Worm (Caenorhabditis elegans) whole organism, young adult: ENCODE measurements around the gene nhr-104.
"Not testable (repeated sequence)": the region's sequence is repeated elsewhere in the genome, so short reads cannot be mapped to it uniquely, and the experiment has no call there.

ENCODE experiments used
- C06A6.2 ChIP-seq: fragments of 200-800 bp; sonication (Bioruptor generic); conservative IDR thresholded peaks from 2 replicates; pipeline ENCODE4 v1.3.6; 2022; ENCODE audit warnings: missing genetic modification characterization, missing compliant biosample characterization
- C17E4.6 ChIP-seq: fragments of 200-800 bp; sonication (Bioruptor generic); IDR thresholded peaks from 2 replicates; pipeline ENCODE4 v1.3.6; 2022; ENCODE audit warnings: missing genetic modification reagents, missing genetic modification characterization, missing compliant biosample characterization
- D2030.7 ChIP-seq: fragments of 200-800 bp; sonication (Bioruptor generic); IDR thresholded peaks from 2 replicates; pipeline ENCODE4 v1.3.6; 2022; ENCODE audit warnings: missing genetic modification reagents, missing genetic modification characterization, missing compliant biosample characterization
- F10E7.11 ChIP-seq: sonication (generic microtip); optimal IDR thresholded peaks from 2 replicates; lab custom pipeline; 2017; ENCODE audit warnings: mild to moderate bottlenecking, missing genetic modification characterization, moderate library complexity, missing compliant biosample characterization
- F33H1.4 ChIP-seq: fragments of 200-800 bp; sonication (Bioruptor generic); IDR thresholded peaks from 2 replicates; pipeline ENCODE4 v1.3.6; 2022; ENCODE audit warnings: missing genetic modification reagents, missing genetic modification characterization, missing compliant biosample characterization
- F57A8.1 ChIP-seq: fragments of 200-800 bp; sonication (Bioruptor generic); optimal IDR thresholded peaks from 2 replicates; lab custom pipeline; 2018; ENCODE audit warnings: mild to moderate bottlenecking, missing genetic modification characterization, moderate library complexity, missing compliant biosample characterization
- F57C9.4 ChIP-seq: sonication (generic microtip); optimal IDR thresholded peaks from 2 replicates; lab custom pipeline; 2017; ENCODE audit warnings: mild to moderate bottlenecking, missing genetic modification characterization, missing compliant biosample characterization
- Y56A3A.18 ChIP-seq: fragments of 200-800 bp; sonication (Bioruptor generic); IDR thresholded peaks from 2 replicates; pipeline ENCODE4 v1.3.6; 2022; ENCODE audit warnings: missing genetic modification reagents, missing genetic modification characterization, missing compliant biosample characterization
- ama-1 ChIP-seq, 3 experiments: fragments of 150-350 bp in 1 of 3; sonication (generic microtip) in 2 of 3; optimal IDR thresholded peaks; 2 replicates each; lab custom pipeline; 2014 to 2018; ENCODE audit warnings: missing biosample characterization in 2 of 3, missing genetic modification characterization in 2 of 3, missing genetic modification reagents in 2 of 3
- aptf-3 ChIP-seq: fragments of 200-800 bp; sonication (Bioruptor generic); IDR thresholded peaks from 2 replicates; pipeline ENCODE4 v1.3.6; 2022; ENCODE audit warnings: missing genetic modification characterization, missing compliant biosample characterization
- atf-7 ChIP-seq: sonication (generic microtip); optimal IDR thresholded peaks from 2 replicates; lab custom pipeline; 2017; ENCODE audit warnings: mild to moderate bottlenecking, missing genetic modification characterization, missing compliant biosample characterization
- attf-5 ChIP-seq: fragments of 200-800 bp; sonication (Bioruptor generic); optimal IDR thresholded peaks from 2 replicates; lab custom pipeline; 2018; ENCODE audit warnings: mild to moderate bottlenecking, missing genetic modification characterization, missing compliant biosample characterization
- bed-1 ChIP-seq: fragments of 200-800 bp; sonication (Bioruptor generic); IDR thresholded peaks from 2 replicates; pipeline ENCODE4 v1.3.6; 2022; ENCODE audit warnings: missing genetic modification reagents, missing genetic modification characterization, missing compliant biosample characterization
- cebp-1 ChIP-seq, 2 experiments: fragments of 200-800 bp in 1 of 2; sonication (Bioruptor generic) in 1 of 2; sonication (generic microtip) in 1 of 2; IDR thresholded peaks in 1 of 2; optimal IDR thresholded peaks in 1 of 2; 2 replicates each; pipeline versions ENCODE4 v1.3.6 to Lab custom; 2017 to 2022; ENCODE audit warnings: missing compliant biosample characterization in 2 of 2, missing genetic modification characterization in 2 of 2, mild to moderate bottlenecking in 1 of 2, missing genetic modification reagents in 1 of 2, moderate library complexity in 1 of 2
- ceh-91 ChIP-seq: fragments of 200-800 bp; sonication (Bioruptor generic); IDR thresholded peaks from 2 replicates; pipeline ENCODE4 v1.3.6; 2022; ENCODE audit warnings: missing genetic modification reagents, missing genetic modification characterization, missing compliant biosample characterization
- die-1 ChIP-seq: sonication (generic microtip); optimal IDR thresholded peaks from 2 replicates; lab custom pipeline; 2016; ENCODE audit warnings: missing genotype, mild to moderate bottlenecking, missing genetic modification characterization, missing compliant biosample characterization
- efl-1 ChIP-seq: fragments of 150-350 bp; optimal IDR thresholded peaks from 2 replicates; lab custom pipeline; 2014; ENCODE audit warnings: missing biosample characterization, missing genetic modification reagents, missing genetic modification characterization
- egl-44 ChIP-seq: fragments of 200-800 bp; sonication (Bioruptor generic); IDR thresholded peaks from 2 replicates; pipeline ENCODE4 v1.3.6; 2022; ENCODE audit warnings: missing genetic modification reagents, missing genetic modification characterization, missing compliant biosample characterization
- egrh-3 ChIP-seq: fragments of 200-800 bp; sonication (Bioruptor generic); IDR thresholded peaks from 2 replicates; pipeline ENCODE4 v1.3.6; 2022; ENCODE audit warnings: missing genetic modification reagents, missing genetic modification characterization, missing compliant biosample characterization
- ets-4 ChIP-seq: fragments of 200-800 bp; sonication (Bioruptor generic); optimal IDR thresholded peaks from 2 replicates; lab custom pipeline; 2018; ENCODE audit warnings: mild to moderate bottlenecking, missing genetic modification characterization, missing compliant biosample characterization
- fkh-3 ChIP-seq: sonication (generic microtip); optimal IDR thresholded peaks from 2 replicates; lab custom pipeline; 2016; ENCODE audit warnings: mild to moderate bottlenecking, missing genetic modification characterization, missing compliant biosample characterization
- hmg-1.2 ChIP-seq: fragments of 200-800 bp; sonication (Bioruptor generic); IDR thresholded peaks from 2 replicates; pipeline ENCODE4 v1.3.6; 2022; ENCODE audit warnings: missing genetic modification reagents, missing genetic modification characterization, missing compliant biosample characterization
- hmg-20 ChIP-seq: fragments of 200-800 bp; sonication (Bioruptor generic); IDR thresholded peaks from 2 replicates; pipeline ENCODE4 v1.3.6; 2022; ENCODE audit warnings: missing genetic modification reagents, missing genetic modification characterization, missing compliant biosample characterization
- lin-40 ChIP-seq: sonication (generic microtip); optimal IDR thresholded peaks from 2 replicates; lab custom pipeline; 2016; ENCODE audit warnings: missing genetic modification characterization, mild to moderate bottlenecking, missing compliant biosample characterization, missing genotype, missing genetic modification reagents
- lin-54 ChIP-seq: fragments of 200-800 bp; sonication (Bioruptor generic); optimal IDR thresholded peaks from 2 replicates; lab custom pipeline; 2018; ENCODE audit warnings: mild to moderate bottlenecking, missing genetic modification characterization, missing compliant biosample characterization
- mcd-1 ChIP-seq: fragments of 200-800 bp; sonication (Bioruptor generic); IDR thresholded peaks from 2 replicates; pipeline ENCODE4 v1.3.6; 2022; ENCODE audit warnings: missing genetic modification reagents, missing genetic modification characterization, missing compliant biosample characterization
- nfyb-1 ChIP-seq: fragments of 200-800 bp; sonication (Bioruptor generic); IDR thresholded peaks from 2 replicates; pipeline ENCODE4 v1.3.6; 2022; ENCODE audit warnings: missing genetic modification reagents, missing genetic modification characterization, missing compliant biosample characterization
- nhr-179 ChIP-seq: sonication (generic microtip); optimal IDR thresholded peaks from 2 replicates; lab custom pipeline; 2016; ENCODE audit warnings: mild to moderate bottlenecking, missing genetic modification characterization, missing compliant biosample characterization
- nhr-80 ChIP-seq: sonication (generic microtip); optimal IDR thresholded peaks from 2 replicates; lab custom pipeline; 2016; ENCODE audit warnings: missing genetic modification characterization, missing compliant biosample characterization
- rcor-1 ChIP-seq: fragments of 200-800 bp; sonication (Bioruptor generic); IDR thresholded peaks from 2 replicates; pipeline ENCODE4 v1.3.6; 2022; ENCODE audit warnings: missing genetic modification reagents, missing genetic modification characterization, missing compliant biosample characterization
- snpc-3.4 ChIP-seq: sonication (generic microtip); optimal IDR thresholded peaks from 2 replicates; lab custom pipeline; 2017; ENCODE audit warnings: missing genetic modification characterization, mild to moderate bottlenecking, missing compliant biosample characterization, antibody characterized with exemption, moderate library complexity, missing genotype, missing genetic modification reagents
- snpc-4 ChIP-seq, 5 experiments: fragments of 150-350 bp in 1 of 5; sonication (generic microtip) in 4 of 5; optimal IDR thresholded peaks; 2 replicates each; lab custom pipeline; 2014 to 2018; ENCODE audit warnings: missing genetic modification characterization in 5 of 5, missing biosample characterization in 3 of 5, antibody characterized with exemption in 2 of 5, mild to moderate bottlenecking in 2 of 5, missing compliant biosample characterization in 2 of 5, missing genotype in 2 of 5, moderate library complexity in 2 of 5, missing genetic modification reagents in 1 of 5
- somi-1 ChIP-seq: fragments of 200-800 bp; sonication (Bioruptor generic); optimal IDR thresholded peaks from 2 replicates; lab custom pipeline; 2018; ENCODE audit warnings: mild to moderate bottlenecking, missing genetic modification characterization, missing compliant biosample characterization
- tbp1 ChIP-seq: fragments of 200-800 bp; sonication (Bioruptor generic); optimal IDR thresholded peaks from 2 replicates; lab custom pipeline; 2018; ENCODE audit warnings: mild to moderate bottlenecking, missing genetic modification characterization, missing compliant biosample characterization
- tbx-9 ChIP-seq: sonication (generic microtip); optimal IDR thresholded peaks from 2 replicates; lab custom pipeline; 2016; ENCODE audit warnings: borderline replicate concordance, missing genetic modification characterization, inconsistent platforms, missing compliant biosample characterization
- xnd-1 ChIP-seq: sonication (generic microtip); optimal IDR thresholded peaks from 2 replicates; lab custom pipeline; 2016; ENCODE audit warnings: missing genotype, missing genetic modification reagents, missing genetic modification characterization, missing compliant biosample characterization
- ztf-26 ChIP-seq: sonication (generic microtip); optimal IDR thresholded peaks from 2 replicates; lab custom pipeline; 2017; ENCODE audit warnings: missing genetic modification characterization, missing compliant biosample characterization

The nhr-104 gene

DNA sequence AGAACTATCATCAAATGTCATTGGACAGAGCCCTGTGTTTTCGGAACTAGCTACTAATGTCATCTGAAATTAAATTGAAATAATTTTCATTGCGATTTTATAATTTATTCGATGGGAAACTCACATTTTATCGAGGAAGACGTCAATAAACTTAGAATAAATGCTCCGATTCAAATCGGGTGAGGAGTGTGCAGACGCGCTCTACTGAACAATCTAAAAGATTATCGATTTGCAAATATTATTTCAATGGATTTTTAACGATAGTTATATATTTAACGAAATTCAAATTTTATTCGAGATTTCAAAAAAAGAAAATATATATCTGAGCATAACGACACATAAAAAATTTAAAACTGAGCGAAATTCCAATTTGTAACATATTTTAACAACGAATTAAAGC is 10.6 kb upstream of the nhr-104 start, which contains the start of gene eor-1:
Gene eor-1, minus strand, starts transcription at position 65 of the 400 bp plus-strand sequence.
- no peak for TF ChIP-seq C06A6.2 (GFP tag; lab: Robert Waterston, UW)
- TF ChIP-seq fkh-3 = no peak
- TF ChIP-seq snpc-3.4 (tag; lab: Kevin White, UChicago) = peak; percentile 27
- TF ChIP-seq ztf-26 (tag; lab: Kevin White, UChicago) = no peak
- TF ChIP-seq ets-4 (GFP tag; lab: Kevin White, UChicago) = no peak
- TF ChIP-seq F33H1.4 (GFP tag; lab: Robert Waterston, UW) = no peak
- no peak for TF ChIP-seq ama-1 (optimal IDR thresholded peaks at IDR 0.05; lab: Kevin White, UChicago)
- TF ChIP-seq ama-1 (GFP tag; optimal IDR thresholded peaks at IDR 0.05; lab: Kevin White, UChicago) = peak in 1 of 2 experiments; percentile 44
- TF ChIP-seq lin-40 (tag; lab: Kevin White, UChicago) = peak; percentile 3
- TF ChIP-seq mcd-1 = peak; percentile 79
- TF ChIP-seq snpc-4 (GFP tag; optimal IDR thresholded peaks at IDR 0.05; lab: Kevin White, UChicago) = peak; percentile 15
- peak in 2 of 4 experiments; percentile 6 to 58 for TF ChIP-seq snpc-4 (tag; optimal IDR thresholded peaks at IDR 0.05; lab: Kevin White, UChicago)
- TF ChIP-seq attf-5 (GFP tag; lab: Kevin White, UChicago) = peak; percentile 40
- no peak for TF ChIP-seq hmg-20

ce11 chrIV:4795111-4795510 is 6.6 kb upstream of the nhr-104 start:
- TF ChIP-seq F57C9.4 (tag; lab: Kevin White, UChicago) (no peak), lin-54 (GFP tag; lab: Kevin White, UChicago) (no peak), F57A8.1 (GFP tag; lab: Kevin White, UChicago) (no peak), bed-1 (GFP tag; lab: Robert Waterston, UW) (no peak), hmg-1.2 (0 out of 2 replicates have a peak, but pooled peaks have one; percentile 9), atf-7 (tag; lab: Kevin White, UChicago) (no peak), somi-1 (no peak)

- no peak for TF ChIP-seq efl-1 (GFP tag; lab: Kevin White, UChicago)
- no peak for TF ChIP-seq aptf-3 (GFP tag; lab: Robert Waterston, UW)
- TF ChIP-seq cebp-1 (GFP tag; IDR thresholded peaks at IDR 0.05; lab: Robert Waterston, UW) = no peak
- no peak for TF ChIP-seq cebp-1 (tag; optimal IDR thresholded peaks at IDR 0.05; lab: Kevin White, UChicago)
- no peak for TF ChIP-seq rcor-1 (GFP tag; lab: Robert Waterston, UW)
Measured at ce11 chrIV:4789445-4789844, 953 bp upstream of the nhr-104 start, which contains the start of gene R11E3.1. R11E3.1 (plus strand) TSS chrIV:4789745.

DNA sequence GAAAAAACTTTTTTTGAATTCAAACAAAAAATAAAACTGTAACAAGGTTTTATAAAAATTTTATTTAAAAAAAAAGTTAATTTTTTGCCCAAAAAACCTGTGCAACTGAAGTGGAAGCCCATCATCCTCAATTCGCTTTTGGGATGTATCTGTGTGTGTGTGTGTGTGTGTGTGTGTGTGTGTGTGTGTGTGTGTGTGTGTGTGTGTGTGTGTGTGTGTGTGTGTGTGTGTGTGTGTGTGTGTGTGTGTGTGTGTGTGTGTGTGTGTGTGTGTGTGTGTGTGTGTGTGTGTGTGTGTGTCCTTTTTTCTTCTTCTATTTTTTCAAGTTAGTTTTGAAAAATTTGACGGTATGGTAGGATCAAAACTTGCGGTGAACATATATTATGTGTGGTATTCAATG is 3.8 kb downstream of the nhr-104 start:
- TF ChIP-seq hmg-1.2 = peak; percentile 34; the same call in 1 of the 2 replicates
- TF ChIP-seq egrh-3 (GFP tag; lab: Robert Waterston, UW) = peak; percentile 58; the same call in 1 of the 2 replicates
- peak; percentile 5 for TF ChIP-seq tbp1 (GFP tag; lab: Kevin White, UChicago)
- TF ChIP-seq snpc-4 (GFP tag; optimal IDR thresholded peaks at IDR 0.05; lab: Kevin White, UChicago) = not testable (repeated sequence)
- TF ChIP-seq snpc-4 (tag; optimal IDR thresholded peaks at IDR 0.05; lab: Kevin White, UChicago) = peak in 1 of 4 experiments; percentile 52
- TF ChIP-seq, all 124 proteins: peak for 4; not testable (repeated sequence) for 120

- TF ChIP-seq C17E4.6 (GFP tag; lab: Robert Waterston, UW) (no peak), snpc-3.4 (tag; lab: Kevin White, UChicago) (no peak), hmg-1.2 (peak; percentile 67), nfyb-1 (GFP tag; lab: Robert Waterston, UW) (no peak)
- TF ChIP-seq, all 124 proteins: peak for 1
Measured at ce11 chrIV:4781123-4781522, 7.4 kb downstream of the nhr-104 start.

- no peak for TF ChIP-seq nhr-179 (tag; lab: Kevin White, UChicago)
- TF ChIP-seq D2030.7 (GFP tag; lab: Robert Waterston, UW) = no peak
- no peak for TF ChIP-seq F33H1.4 (GFP tag; lab: Robert Waterston, UW)
- no peak for TF ChIP-seq tbx-9 (tag; lab: Kevin White, UChicago)
- no peak for TF ChIP-seq nhr-80 (tag; lab: Kevin White, UChicago)
- no peak for TF ChIP-seq Y56A3A.18 (GFP tag; lab: Robert Waterston, UW)
- no peak for TF ChIP-seq fkh-3
- TF ChIP-seq egl-44 (GFP tag; lab: Robert Waterston, UW) = no peak
- no peak for TF ChIP-seq xnd-1
- no peak for TF ChIP-seq F10E7.11 (tag; lab: Kevin White, UChicago)
- no peak for TF ChIP-seq ceh-91 (GFP tag; lab: Robert Waterston, UW)
- no peak for TF ChIP-seq die-1 (tag; lab: Kevin White, UChicago)
Measured at ce11 chrIV:4780129-4780528, 8.4 kb downstream of the nhr-104 start, which contains the start of gene set-15. set-15 (minus strand) TSS chrIV:4780229.
